Worm (Caenorhabditis elegans): Measurements from ENCODE around the gene T13H5.1.

Gene T13H5.1

ce11 chrII:8442176-8442575 is 66.7 kb downstream of the T13H5.1 start:
- TF ChIP-seq ztf-11 (tag; optimal IDR thresholded peaks at IDR 0.05): no peak
- no peak for TF ChIP-seq mdl-1 (tag; optimal IDR thresholded peaks at IDR 0.05)
- no peak for TF ChIP-seq fkh-2 (tag; optimal IDR thresholded peaks at IDR 0.05)
- no peak for TF ChIP-seq eor-1 (tag; optimal IDR thresholded peaks at IDR 0.05)
- TF ChIP-seq nhr-12 (tag; optimal IDR thresholded peaks at IDR 0.05): no peak
- no peak for TF ChIP-seq nhr-77 (tag; optimal IDR thresholded peaks at IDR 0.05)
- TF ChIP-seq ZK546.5 (tag; optimal IDR thresholded peaks at IDR 0.05): no peak
- no peak for TF ChIP-seq skn-1 (tag; optimal IDR thresholded peaks at IDR 0.05)
- TF ChIP-seq mml-1 (tag; optimal IDR thresholded peaks at IDR 0.05): no peak
- no peak for TF ChIP-seq ztf-4 (tag; optimal IDR thresholded peaks at IDR 0.05)
- no peak for TF ChIP-seq lsy-12 (tag; optimal IDR thresholded peaks at IDR 0.05)
- no peak for TF ChIP-seq pha-4 (tag; optimal IDR thresholded peaks at IDR 0.05)
- TF ChIP-seq R02D3.7 (tag; optimal IDR thresholded peaks at IDR 0.05): peak; percentile 7
- no peak for TF ChIP-seq tbx-2 (tag; optimal IDR thresholded peaks at IDR 0.05)
- TF ChIP-seq ceh-16 (tag; optimal IDR thresholded peaks at IDR 0.05): no peak
- no peak for TF ChIP-seq jun-1 (tag; optimal IDR thresholded peaks at IDR 0.05)
- TF ChIP-seq nhr-237 (tag; optimal IDR thresholded peaks at IDR 0.05): no peak
- peak; percentile 78 for TF ChIP-seq nhr-43 (tag; optimal IDR thresholded peaks at IDR 0.05; ENCODE audit: poor library complexity, severe bottlenecking)
- TF ChIP-seq fkh-10 (GFP tag; optimal IDR thresholded peaks at IDR 0.05): no peak
- TF ChIP-seq nhr-67 (tag; optimal IDR thresholded peaks at IDR 0.05): no peak
- TF ChIP-seq daf-12 (tag; optimal IDR thresholded peaks at IDR 0.05): no peak
- no peak for TF ChIP-seq sea-2 (GFP tag; optimal IDR thresholded peaks at IDR 0.05)
- TF ChIP-seq egl-27 (tag; optimal IDR thresholded peaks at IDR 0.05): no peak
- TF ChIP-seq unc-62 (GFP tag; optimal IDR thresholded peaks at IDR 0.05): no peak
- TF ChIP-seq fos-1 (tag; optimal IDR thresholded peaks at IDR 0.05): no peak
- TF ChIP-seq elt-2 (tag; optimal IDR thresholded peaks at IDR 0.05): peak; percentile 19
- TF ChIP-seq nhr-28 (tag; optimal IDR thresholded peaks at IDR 0.05): no peak
- TF ChIP-seq nhr-11 (tag; optimal IDR thresholded peaks at IDR 0.05): no peak
- no peak for TF ChIP-seq zag-1 (tag; optimal IDR thresholded peaks at IDR 0.05)
- no peak for TF ChIP-seq elt-3 (tag; optimal IDR thresholded peaks at IDR 0.05)
- TF ChIP-seq ceh-82 (tag; optimal IDR thresholded peaks at IDR 0.05): no peak
- TF ChIP-seq ceh-28 (tag; optimal IDR thresholded peaks at IDR 0.05): no peak
- TF ChIP-seq snpc-4 (tag; optimal IDR thresholded peaks at IDR 0.05): peak; percentile 73
- TF ChIP-seq ceh-9 (tag; optimal IDR thresholded peaks at IDR 0.05): no peak
- TF ChIP-seq ama-1 (optimal IDR thresholded peaks at IDR 0.05): no peak
- TF ChIP-seq hmg-11 (tag; optimal IDR thresholded peaks at IDR 0.05): peak; percentile 78
- TF ChIP-seq nfya-1 (tag; optimal IDR thresholded peaks at IDR 0.05; ENCODE audit: insufficient read depth): peak; percentile 66
- peak; percentile 17 for TF ChIP-seq lin-15B (tag; optimal IDR thresholded peaks at IDR 0.05)
- no peak for TF ChIP-seq pqm-1 (tag; optimal IDR thresholded peaks at IDR 0.05)
- TF ChIP-seq unc-39 (tag; optimal IDR thresholded peaks at IDR 0.05): no peak
- no peak for TF ChIP-seq nhr-76 (tag; optimal IDR thresholded peaks at IDR 0.05)
- TF ChIP-seq nhr-25 (tag; optimal IDR thresholded peaks at IDR 0.05): peak; percentile 27
- no peak for TF ChIP-seq aly-2 (tag; optimal IDR thresholded peaks at IDR 0.05)
- TF ChIP-seq nhr-23 (tag; optimal IDR thresholded peaks at IDR 0.05): peak; percentile 53
- no peak for TF ChIP-seq elt-1 (tag; optimal IDR thresholded peaks at IDR 0.05)
- TF ChIP-seq egl-5 (tag; optimal IDR thresholded peaks at IDR 0.05): no peak
- TF ChIP-seq lin-39 (tag; optimal IDR thresholded peaks at IDR 0.05): peak; percentile 52

ce11 chrII:8441519-8441918 is 67.3 kb downstream of the T13H5.1 start:
- no peak for TF ChIP-seq nhr-28 (tag; optimal IDR thresholded peaks at IDR 0.05)
- TF ChIP-seq skn-1 (tag; optimal IDR thresholded peaks at IDR 0.05): no peak
- no peak for TF ChIP-seq nhr-237 (tag; optimal IDR thresholded peaks at IDR 0.05)
- TF ChIP-seq nhr-67 (tag; optimal IDR thresholded peaks at IDR 0.05): no peak
- no peak for TF ChIP-seq lin-15B (tag; optimal IDR thresholded peaks at IDR 0.05)
- TF ChIP-seq nhr-76 (tag; optimal IDR thresholded peaks at IDR 0.05): no peak
- TF ChIP-seq nhr-23 (tag; optimal IDR thresholded peaks at IDR 0.05): peak; percentile 6
- TF ChIP-seq tbx-2 (tag; optimal IDR thresholded peaks at IDR 0.05): peak; percentile 18
- TF ChIP-seq egl-5 (tag; optimal IDR thresholded peaks at IDR 0.05): no peak
- TF ChIP-seq egl-27 (tag; optimal IDR thresholded peaks at IDR 0.05): no peak
- TF ChIP-seq R02D3.7 (tag; optimal IDR thresholded peaks at IDR 0.05): no peak
- TF ChIP-seq elt-3 (tag; optimal IDR thresholded peaks at IDR 0.05): no peak
- no peak for TF ChIP-seq nhr-11 (tag; optimal IDR thresholded peaks at IDR 0.05)
- no peak for TF ChIP-seq lsy-12 (tag; optimal IDR thresholded peaks at IDR 0.05)
- TF ChIP-seq mml-1 (tag; optimal IDR thresholded peaks at IDR 0.05): no peak
- peak; percentile 33 for TF ChIP-seq nhr-43 (tag; optimal IDR thresholded peaks at IDR 0.05; ENCODE audit: poor library complexity, severe bottlenecking)
